Fruit fly (Drosophila melanogaster): ENCODE results near the gene CG43336.

DNA sequence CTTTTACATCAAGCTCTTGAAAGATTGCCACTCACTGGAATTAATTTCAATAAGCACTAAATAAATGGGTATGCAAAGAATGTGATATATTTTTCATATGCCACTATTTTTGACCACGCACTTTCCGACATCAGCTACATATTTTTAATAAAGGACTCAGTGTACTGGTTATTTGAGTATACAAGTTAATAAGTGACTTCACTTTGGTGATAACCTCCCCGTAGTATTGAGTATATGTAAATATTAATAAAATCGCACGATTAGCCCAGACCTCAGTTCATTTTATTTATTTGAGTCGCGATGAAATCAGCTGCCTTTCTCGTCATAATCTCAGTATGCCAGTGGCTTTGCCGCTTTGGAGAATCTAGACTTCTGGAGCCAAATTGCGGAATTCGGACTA, 1.8 kb upstream of the CG43336 start, which contains the start of gene CG43335:
- TF ChIP-seq Dll (optimal IDR thresholded peaks at IDR 0.05) (no peak), pan (optimal IDR thresholded peaks at IDR 0.05) (no peak), psq (optimal IDR thresholded peaks at IDR 0.05) (no peak), EcR (GFP tag; optimal IDR thresholded peaks at IDR 0.05) (no peak), CG8478 (optimal IDR thresholded peaks at IDR 0.05) (no peak)
